Fruit fly (Drosophila melanogaster) whole organism, embryonic: ENCODE measurements around the gene CG17267.

Source experiments
- Ada2b ChIP-seq: fragments of 200-800 bp; sonication (Bioruptor generic); IDR thresholded peaks from 2 replicates; pipeline ENCODE4 v1.3.6; 2022; ENCODE audit warnings: missing biosample characterization, missing genetic modification characterization
- CG1024 ChIP-seq: fragments of 200-800 bp; sonication (Bioruptor generic); IDR thresholded peaks from 2 replicates; pipeline ENCODE4 v1.3.6; 2022; ENCODE audit warnings: missing biosample characterization, missing genetic modification characterization
- CG10431 ChIP-seq: fragments of 200-800 bp; sonication (Bioruptor generic); optimal IDR thresholded peaks from 3 replicates; lab custom pipeline; 2018; ENCODE audit warnings: missing biosample characterization, mild to moderate bottlenecking, missing genetic modification characterization
- CG12219 ChIP-seq: fragments of 200-800 bp; sonication (Bioruptor generic); optimal IDR thresholded peaks from 3 replicates; lab custom pipeline; 2018; ENCODE audit warnings: missing biosample characterization, mild to moderate bottlenecking, missing genetic modification characterization
- CG1233 ChIP-seq: fragments of 200-800 bp; sonication (Bioruptor generic); optimal IDR thresholded peaks from 4 replicates; lab custom pipeline; 2018; ENCODE audit warnings: missing biosample characterization, mild to moderate bottlenecking, missing genetic modification characterization
- CG13624 ChIP-seq: fragments of 200-800 bp; sonication (Bioruptor generic); optimal IDR thresholded peaks from 2 replicates; lab custom pipeline; 2016; ENCODE audit warnings: missing biosample characterization, missing genetic modification characterization
- CG14014 ChIP-seq: fragments of 200-800 bp; sonication (Bioruptor generic); IDR thresholded peaks from 2 replicates; pipeline ENCODE4 v1.3.6; 2022; ENCODE audit warnings: missing biosample characterization, missing genetic modification characterization
- CG14965 ChIP-seq: fragments of 200-800 bp; sonication (Bioruptor generic); optimal IDR thresholded peaks from 2 replicates; lab custom pipeline; 2016; ENCODE audit warnings: missing biosample characterization, missing genetic modification characterization, borderline replicate concordance
- CG15269 ChIP-seq: fragments of 200-800 bp; sonication (Bioruptor generic); optimal IDR thresholded peaks from 2 replicates; lab custom pipeline; 2018; ENCODE audit warnings: missing biosample characterization, mild to moderate bottlenecking, missing genetic modification characterization, moderate library complexity
- CG17568 ChIP-seq: fragments of 200-800 bp; sonication (Bioruptor generic); optimal IDR thresholded peaks from 2 replicates; lab custom pipeline; 2018; ENCODE audit warnings: missing biosample characterization, mild to moderate bottlenecking, missing genetic modification characterization, moderate library complexity
- CG2678 ChIP-seq: fragments of 200-800 bp; sonication (Bioruptor generic); optimal IDR thresholded peaks from 3 replicates; lab custom pipeline; 2019; ENCODE audit warnings: missing biosample characterization, mild to moderate bottlenecking, missing genetic modification characterization, moderate library complexity
- CG30403 ChIP-seq: fragments of 200-800 bp; sonication (Bioruptor generic); optimal IDR thresholded peaks from 3 replicates; lab custom pipeline; 2016; ENCODE audit warnings: missing biosample characterization, missing genetic modification characterization
- CG31365 ChIP-seq: fragments of 200-800 bp; sonication (Bioruptor generic); optimal IDR thresholded peaks from 2 replicates; lab custom pipeline; 2018; ENCODE audit warnings: missing biosample characterization, mild to moderate bottlenecking, missing genetic modification characterization
- CG3163 ChIP-seq: fragments of 200-800 bp; sonication (Bioruptor generic); optimal IDR thresholded peaks from 3 replicates; lab custom pipeline; 2016; ENCODE audit warnings: missing biosample characterization, missing genetic modification characterization
- CG4854 ChIP-seq: fragments of 200-800 bp; sonication (Bioruptor generic); optimal IDR thresholded peaks from 2 replicates; lab custom pipeline; 2016; ENCODE audit warnings: missing biosample characterization, missing genetic modification characterization, inconsistent platforms
- CG6791 ChIP-seq: fragments of 200-800 bp; sonication (Bioruptor generic); IDR thresholded peaks from 3 replicates; pipeline ENCODE4 v1.3.6; 2022; ENCODE audit warnings: missing biosample characterization, missing genetic modification characterization; ENCODE audit not compliant: partially characterized antibody
- CG7987 ChIP-seq: fragments of 200-800 bp; sonication (Bioruptor generic); optimal IDR thresholded peaks from 2 replicates; lab custom pipeline; 2018; ENCODE audit warnings: missing biosample characterization, mild to moderate bottlenecking, missing genetic modification characterization, moderate library complexity
- CG8089 ChIP-seq: fragments of 200-800 bp; sonication (Bioruptor generic); optimal IDR thresholded peaks from 3 replicates; lab custom pipeline; 2016; ENCODE audit warnings: missing biosample characterization, missing genetic modification characterization
- CG8478 ChIP-seq: fragments of >200 bp; optimal IDR thresholded peaks from 2 replicates; lab custom pipeline; 2018
- CHES-1-like ChIP-seq: fragments of 200-800 bp; sonication (Bioruptor generic); optimal IDR thresholded peaks from 2 replicates; lab custom pipeline; 2016; ENCODE audit warnings: missing biosample characterization, missing genetic modification characterization
- Camta ChIP-seq: fragments of 200-800 bp; sonication (Bioruptor generic); optimal IDR thresholded peaks from 2 replicates; lab custom pipeline; 2016; ENCODE audit warnings: missing biosample characterization, missing genetic modification characterization
- CrebB ChIP-seq: fragments of 200-800 bp; sonication (Bioruptor generic); optimal IDR thresholded peaks from 3 replicates; lab custom pipeline; 2018; ENCODE audit warnings: missing biosample characterization, mild to moderate bottlenecking, missing genetic modification characterization
- Dip3 ChIP-seq: fragments of 200-800 bp; sonication (Bioruptor generic); optimal IDR thresholded peaks from 3 replicates; lab custom pipeline; 2016; ENCODE audit warnings: missing biosample characterization, missing genetic modification characterization
- Doc2 ChIP-seq: fragments of 200-800 bp; sonication (Bioruptor generic); IDR thresholded peaks from 2 replicates; pipeline ENCODE4 v1.3.6; 2022; ENCODE audit warnings: missing biosample characterization, missing genetic modification characterization
- Drgx ChIP-seq: fragments of 200-800 bp; sonication (Bioruptor generic); IDR thresholded peaks from 2 replicates; pipeline ENCODE4 v1.3.6; 2022; ENCODE audit warnings: missing biosample characterization, missing genetic modification characterization
- ERR ChIP-seq: fragments of 200-800 bp; sonication (Bioruptor generic); optimal IDR thresholded peaks from 2 replicates; lab custom pipeline; 2016; ENCODE audit warnings: missing biosample characterization, missing genetic modification characterization
- Ets97D ChIP-seq: fragments of 200-800 bp; sonication (Bioruptor generic); optimal IDR thresholded peaks from 3 replicates; lab custom pipeline; 2016; ENCODE audit warnings: missing biosample characterization, missing genetic modification characterization
- Hand ChIP-seq: fragments of 200-800 bp; sonication (Bioruptor generic); optimal IDR thresholded peaks from 2 replicates; lab custom pipeline; 2017; ENCODE audit warnings: mild to moderate bottlenecking, missing biosample characterization, missing genetic modification reagents, missing genetic modification characterization
- Hr51 ChIP-seq, 2 experiments: fragments of 200-800 bp; sonication (Bioruptor generic); optimal IDR thresholded peaks; 2 replicates in 1 of 2; 3 replicates in 1 of 2; lab custom pipeline; 2016 to 2018; ENCODE audit warnings: missing biosample characterization in 2 of 2, missing genetic modification characterization in 2 of 2, mild to moderate bottlenecking in 1 of 2, moderate library complexity in 1 of 2
- MTF-1 ChIP-seq: fragments of 200-800 bp; sonication (Bioruptor generic); optimal IDR thresholded peaks from 2 replicates; lab custom pipeline; 2018; ENCODE audit warnings: missing biosample characterization, mild to moderate bottlenecking, missing genetic modification characterization, borderline replicate concordance
- Neu2 ChIP-seq: fragments of 200-800 bp; sonication (Bioruptor generic); optimal IDR thresholded peaks from 3 replicates; lab custom pipeline; 2016; ENCODE audit warnings: missing biosample characterization, missing genetic modification characterization, borderline replicate concordance
- Ravus ChIP-seq: fragments of 200-800 bp; sonication (Bioruptor generic); IDR thresholded peaks from 2 replicates; pipeline ENCODE4 v1.3.6; 2022; ENCODE audit warnings: missing biosample characterization, missing genetic modification characterization
- Rx ChIP-seq: fragments of 200-800 bp; sonication (Bioruptor generic); IDR thresholded peaks from 2 replicates; pipeline ENCODE4 v1.3.6; 2022; ENCODE audit warnings: missing biosample characterization, missing genetic modification characterization
- Sry-δ ChIP-seq: fragments of 200-800 bp; sonication (Bioruptor generic); optimal IDR thresholded peaks from 2 replicates; lab custom pipeline; 2016; ENCODE audit warnings: missing biosample characterization, missing genetic modification characterization
- ac ChIP-seq: fragments of 200-800 bp; sonication (Bioruptor generic); optimal IDR thresholded peaks from 3 replicates; lab custom pipeline; 2017; ENCODE audit warnings: missing biosample characterization, mild to moderate bottlenecking, missing genetic modification characterization
- ap ChIP-seq: fragments of 200-800 bp; sonication (Bioruptor generic); IDR thresholded peaks from 2 replicates; pipeline ENCODE4 v1.3.6; 2022; ENCODE audit warnings: missing biosample characterization, missing genetic modification characterization
- ara ChIP-seq: fragments of 200-800 bp; sonication (Bioruptor generic); IDR thresholded peaks from 2 replicates; pipeline ENCODE4 v1.3.6; 2022; ENCODE audit warnings: missing biosample characterization, missing genetic modification characterization
- chm ChIP-seq: fragments of 200-800 bp; sonication (Bioruptor generic); IDR thresholded peaks from 2 replicates; pipeline ENCODE4 v1.3.6; 2022; ENCODE audit warnings: missing biosample characterization, missing genetic modification characterization
- croc ChIP-seq: fragments of 200-800 bp; sonication (Bioruptor generic); conservative IDR thresholded peaks from 3 replicates; pipeline ENCODE4 v1.3.6; 2022; ENCODE audit warnings: missing biosample characterization, missing genetic modification characterization
- gce ChIP-seq: fragments of 200-800 bp; sonication (Bioruptor generic); IDR thresholded peaks from 3 replicates; pipeline ENCODE4 v1.3.6; 2022; ENCODE audit warnings: missing biosample characterization, missing genetic modification characterization
- gcm ChIP-seq: fragments of 200-800 bp; sonication (Bioruptor generic); optimal IDR thresholded peaks from 2 replicates; lab custom pipeline; 2019; ENCODE audit warnings: missing biosample characterization, mild to moderate bottlenecking, missing genetic modification characterization, moderate library complexity
- grau ChIP-seq: fragments of 200-800 bp; optimal IDR thresholded peaks from 3 replicates; lab custom pipeline; 2019; ENCODE audit warnings: missing biosample characterization, mild to moderate bottlenecking, missing genetic modification characterization, moderate library complexity
- insv ChIP-seq, 2 experiments: fragments of 200-800 bp; sonication (Bioruptor generic); optimal IDR thresholded peaks; 3 replicates each; lab custom pipeline; 2016 to 2018; ENCODE audit warnings: missing biosample characterization in 2 of 2, missing genetic modification characterization in 2 of 2
- jigr1 ChIP-seq: fragments of 200-800 bp; sonication (Bioruptor generic); IDR thresholded peaks from 3 replicates; pipeline ENCODE4 v1.3.6; 2022; ENCODE audit warnings: missing biosample characterization, missing genetic modification characterization
- org-1 ChIP-seq: fragments of 200-800 bp; sonication (Bioruptor generic); optimal IDR thresholded peaks from 2 replicates; lab custom pipeline; 2017; ENCODE audit warnings: missing biosample characterization, missing genetic modification characterization
- repo ChIP-seq: fragments of 200-800 bp; sonication (Bioruptor generic); optimal IDR thresholded peaks from 2 replicates; lab custom pipeline; 2016; ENCODE audit warnings: missing biosample characterization, missing genetic modification characterization
- schlank ChIP-seq: fragments of 200-800 bp; sonication (Bioruptor generic); optimal IDR thresholded peaks from 2 replicates; lab custom pipeline; 2018; ENCODE audit warnings: missing biosample characterization, mild to moderate bottlenecking, missing genetic modification characterization
- sr ChIP-seq: fragments of 200-800 bp; sonication (Bioruptor generic); IDR thresholded peaks from 3 replicates; pipeline ENCODE4 v1.3.6; 2022; ENCODE audit warnings: missing biosample characterization, missing genetic modification characterization
- stc ChIP-seq: fragments of 200-800 bp; sonication (Bioruptor generic); IDR thresholded peaks from 2 replicates; pipeline ENCODE4 v1.3.6; 2022; ENCODE audit warnings: missing biosample characterization, missing genetic modification characterization
- tin ChIP-seq: fragments of 200-800 bp; sonication (Bioruptor generic); optimal IDR thresholded peaks from 3 replicates; lab custom pipeline; 2016; ENCODE audit warnings: missing biosample characterization, missing genetic modification characterization
- trh ChIP-seq: fragments of 200-800 bp; sonication (Bioruptor generic); optimal IDR thresholded peaks from 2 replicates; lab custom pipeline; 2016; ENCODE audit warnings: missing biosample characterization, missing genetic modification characterization
- wor ChIP-seq: fragments of 200-800 bp; sonication (Bioruptor generic); IDR thresholded peaks from 2 replicates; pipeline ENCODE4 v1.3.6; 2022; ENCODE audit warnings: missing biosample characterization, missing genetic modification characterization
- yki ChIP-seq: fragments of >200 bp; optimal IDR thresholded peaks from 3 replicates; lab custom pipeline; 2018

CG17267 gene

DNA sequence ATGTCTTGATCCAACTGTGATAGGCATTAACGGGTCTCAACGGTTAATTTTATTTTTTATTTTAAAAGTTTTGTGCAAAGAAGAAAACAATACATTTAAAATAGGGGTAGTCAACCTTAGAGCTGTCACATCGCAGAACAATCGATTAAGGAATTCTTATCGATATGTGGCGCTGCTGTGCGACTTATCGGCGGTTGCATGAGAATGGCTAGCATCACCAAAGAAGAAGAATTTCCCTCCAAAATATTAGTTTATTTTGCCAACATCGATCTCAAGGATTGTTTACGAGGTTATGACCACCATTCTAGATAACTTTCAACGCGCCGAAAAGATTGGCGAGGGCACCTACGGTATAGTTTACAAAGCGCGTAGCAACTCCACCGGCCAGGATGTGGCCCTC lies 3.5 kb downstream of the CG17267 start, which contains the start of gene Cdk2 (continued):
- TF ChIP-seq CHES-1-like (GFP tag; lab: Kevin White, UChicago), result peak; percentile 21
- no peak for TF ChIP-seq yki (lab: Kevin White, UChicago)
- no peak; the same call in 2 of the 3 replicates for TF ChIP-seq jigr1 (GFP tag; lab: Robert Waterston, UW)
- TF ChIP-seq CG1233 (GFP tag; lab: Kevin White, UChicago), result no peak
- no peak for TF ChIP-seq CG7987 (GFP tag; lab: Kevin White, UChicago)
- TF ChIP-seq stc (GFP tag; lab: Robert Waterston, UW), result no peak
- TF ChIP-seq CrebB, result no peak
- no peak for TF ChIP-seq CG8089 (GFP tag; lab: Kevin White, UChicago)
- TF ChIP-seq CG6791 (GFP tag; lab: Robert Waterston, UW), result peak; percentile 93
- TF ChIP-seq CG4854 (GFP tag; lab: Kevin White, UChicago), result no peak
- no peak for TF ChIP-seq Camta
- TF ChIP-seq grau (tag; lab: Kevin White, UChicago), result no peak
- no peak for TF ChIP-seq CG15269 (tag; lab: Kevin White, UChicago)
- TF ChIP-seq trh (GFP tag; lab: Kevin White, UChicago), result no peak
- TF ChIP-seq CG30403, result no peak
- no peak for TF ChIP-seq Rx (GFP tag; lab: Robert Waterston, UW)
- no peak for TF ChIP-seq sr (GFP tag; lab: Robert Waterston, UW)
- no peak for TF ChIP-seq CG10431 (GFP tag; lab: Kevin White, UChicago)
- 0 out of 2 replicates have a peak, but pooled peaks have one; percentile 19 for TF ChIP-seq chm (GFP tag; lab: Robert Waterston, UW)
- TF ChIP-seq wor, result no peak
- TF ChIP-seq org-1, result no peak
- TF ChIP-seq CG8478 (lab: Kevin White, UChicago), result no peak
- no peak for TF ChIP-seq Doc2
- no peak for TF ChIP-seq ara (GFP tag; lab: Robert Waterston, UW)
- TF ChIP-seq CG1024 (GFP tag; lab: Robert Waterston, UW), result no peak
- no peak for TF ChIP-seq gcm
- TF ChIP-seq Neu2 (GFP tag; lab: Kevin White, UChicago), result no peak
- TF ChIP-seq CG14014 (GFP tag; lab: Robert Waterston, UW), result no peak
- no peak for TF ChIP-seq CG13624
- TF ChIP-seq ap (GFP tag; lab: Robert Waterston, UW), result no peak
- TF ChIP-seq CG12219, result no peak
- no peak for TF ChIP-seq ERR (GFP tag; lab: Kevin White, UChicago)
- peak; percentile 92 for TF ChIP-seq Sry-δ (GFP tag; lab: Kevin White, UChicago)
- TF ChIP-seq CG2678, result no peak
- no peak for TF ChIP-seq insv (GFP tag; optimal IDR thresholded peaks at IDR 0.05; lab: Kevin White, UChicago)
- TF ChIP-seq Hr51 (GFP tag; optimal IDR thresholded peaks at IDR 0.05; lab: Kevin White, UChicago), result peak in 1 of 2 experiments; percentile 22
- no peak for TF ChIP-seq schlank
- TF ChIP-seq gce, result no peak
- TF ChIP-seq Ets97D (GFP tag; lab: Kevin White, UChicago), result peak; percentile 85
- no peak for TF ChIP-seq Drgx (GFP tag; lab: Robert Waterston, UW)
- no peak for TF ChIP-seq MTF-1 (GFP tag; lab: Kevin White, UChicago)
- no peak for TF ChIP-seq Ravus (GFP tag; lab: Robert Waterston, UW)
- no peak for TF ChIP-seq Hand (GFP tag; lab: Kevin White, UChicago)
- no peak for TF ChIP-seq CG3163 (GFP tag; lab: Kevin White, UChicago)
- TF ChIP-seq Dip3, result no peak
- TF ChIP-seq croc (GFP tag; lab: Robert Waterston, UW), result no peak
- TF ChIP-seq CG31365, result no peak
- TF ChIP-seq tin (GFP tag; lab: Kevin White, UChicago), result no peak
- no peak; the same call in 1 of the 2 replicates for TF ChIP-seq Ada2b
- TF ChIP-seq repo, result no peak
- no peak for TF ChIP-seq CG17568 (GFP tag; lab: Kevin White, UChicago)
- TF ChIP-seq CG14965 (GFP tag; lab: Kevin White, UChicago), result no peak
- TF ChIP-seq ac (GFP tag; lab: Kevin White, UChicago), result no peak
